Worm (Caenorhabditis elegans): Measurements from ENCODE around the gene C56G3.2.

The C56G3.2 gene

DNA sequence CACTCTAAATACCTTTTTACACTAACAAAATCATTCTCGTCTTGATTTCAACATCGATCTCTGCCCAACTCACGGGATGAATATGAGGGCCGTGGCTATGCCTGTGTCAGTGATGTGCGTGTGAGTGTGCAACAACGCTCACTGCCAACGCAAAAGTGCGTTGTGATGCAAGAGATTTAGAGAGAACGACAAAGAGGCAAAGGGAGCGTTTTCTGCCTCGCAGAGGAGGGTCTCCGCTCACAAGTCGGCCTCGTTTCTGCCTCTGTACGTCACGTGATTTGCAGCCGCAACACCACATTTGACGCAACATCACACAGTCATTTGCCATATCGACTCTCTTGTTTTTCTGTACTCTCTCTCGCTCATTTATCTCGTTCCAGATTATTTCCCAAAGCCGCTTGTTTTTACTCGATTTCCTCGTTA is 31.1 kb upstream of the C56G3.2 start, which contains the start of gene epg-7 (continued):
- TF ChIP-seq hif-1 (tag; optimal IDR thresholded peaks at IDR 0.05): peak; percentile 23 to 86
- peak; percentile 88 for TF ChIP-seq F37D6.2 (tag; optimal IDR thresholded peaks at IDR 0.05)
- no peak for TF ChIP-seq unc-130 (GFP tag; optimal IDR thresholded peaks at IDR 0.05)
- peak; percentile 64; the same call in 1 of the 2 replicates for TF ChIP-seq lim-7 (GFP tag; IDR thresholded peaks at IDR 0.05)
- peak; percentile 72 for TF ChIP-seq mxl-2 (GFP tag; conservative IDR thresholded peaks at IDR 0.05)
- TF ChIP-seq daf-16 (GFP tag; optimal IDR thresholded peaks at IDR 0.05): peak; percentile 41 to 94
- peak; percentile 83 for TF ChIP-seq daf-16 (tag; optimal IDR thresholded peaks at IDR 0.05)
- TF ChIP-seq hmg-1.1 (GFP tag; IDR thresholded peaks at IDR 0.05): peak; percentile 95
- no peak for TF ChIP-seq zip-2 (tag; optimal IDR thresholded peaks at IDR 0.05)
- TF ChIP-seq lin-1 (GFP tag; IDR thresholded peaks at IDR 0.05): peak; percentile 86
- TF ChIP-seq F49E8.2 (tag; optimal IDR thresholded peaks at IDR 0.05; ENCODE audit: borderline replicate concordance): no peak
- TF ChIP-seq saeg-2 (GFP tag; IDR thresholded peaks at IDR 0.05): peak; percentile 79
- peak; percentile 88 for TF ChIP-seq nhr-48 (tag; optimal IDR thresholded peaks at IDR 0.05)
- peak; percentile 39 for TF ChIP-seq zag-1 (tag; optimal IDR thresholded peaks at IDR 0.05)
- TF ChIP-seq zip-11 (GFP tag; IDR thresholded peaks at IDR 0.05): no peak
- peak; percentile 57 for TF ChIP-seq Y5F2A.4 (GFP tag; optimal IDR thresholded peaks at IDR 0.05)
- no peak for TF ChIP-seq daf-19 (GFP tag; conservative IDR thresholded peaks at IDR 0.05)
- peak; percentile 37 for TF ChIP-seq spr-3 (GFP tag; optimal IDR thresholded peaks at IDR 0.05)
- TF ChIP-seq lin-39 (tag; optimal IDR thresholded peaks at IDR 0.05): no peak
- TF ChIP-seq mep-1 (tag; optimal IDR thresholded peaks at IDR 0.05): peak; percentile 96
- TF ChIP-seq egl-43 (GFP tag; IDR thresholded peaks at IDR 0.05): peak; percentile 91
- peak; percentile 93 for TF ChIP-seq dmd-6 (GFP tag; IDR thresholded peaks at IDR 0.05)
- TF ChIP-seq vab-7 (GFP tag; IDR thresholded peaks at IDR 0.05): peak; percentile 55; the same call in 1 of the 2 replicates
- TF ChIP-seq nhr-28 (tag; optimal IDR thresholded peaks at IDR 0.05): peak; percentile 91
- TF ChIP-seq mes-2 (tag; optimal IDR thresholded peaks at IDR 0.05; ENCODE audit: poor library complexity, severe bottlenecking): peak; percentile 84
- 0 out of 2 replicates have a peak, but pooled peaks have one; percentile 24 for TF ChIP-seq ceh-44 (GFP tag; IDR thresholded peaks at IDR 0.05)
- peak; percentile 85 for TF ChIP-seq arid-1 (GFP tag; conservative IDR thresholded peaks at IDR 0.05)
- TF ChIP-seq snpc-1.2 (GFP tag; IDR thresholded peaks at IDR 0.05): no peak
- peak; percentile 63 for TF ChIP-seq ceh-32 (tag; optimal IDR thresholded peaks at IDR 0.05; ENCODE audit: poor library complexity)
- TF ChIP-seq ceh-28 (tag; optimal IDR thresholded peaks at IDR 0.05): peak; percentile 21
- peak in 1 of 2 experiments; percentile 100 for TF ChIP-seq unc-62 (GFP tag; optimal IDR thresholded peaks at IDR 0.05 in 1 of 2)
- no peak for TF ChIP-seq unc-62 (tag; optimal IDR thresholded peaks at IDR 0.05)
- TF ChIP-seq rbr-2 (tag; optimal IDR thresholded peaks at IDR 0.05): peak; percentile 96
- TF ChIP-seq egl-27 (tag; optimal IDR thresholded peaks at IDR 0.05): no peak
- no peak for TF ChIP-seq nhr-111 (GFP tag; optimal IDR thresholded peaks at IDR 0.05)
- no peak for TF ChIP-seq lir-3 (tag; optimal IDR thresholded peaks at IDR 0.05)
- TF ChIP-seq nhr-11 (tag; optimal IDR thresholded peaks at IDR 0.05): peak; percentile 93
- TF ChIP-seq nhr-42 (GFP tag; IDR thresholded peaks at IDR 0.05): peak; percentile 86
- no peak for TF ChIP-seq nhr-237 (tag; optimal IDR thresholded peaks at IDR 0.05)
- peak; percentile 84 for TF ChIP-seq duxl-1 (tag; optimal IDR thresholded peaks at IDR 0.05; ENCODE audit: poor library complexity)
- TF ChIP-seq lin-15B (tag; optimal IDR thresholded peaks at IDR 0.05): no peak
- no peak for TF ChIP-seq attf-4 (tag; optimal IDR thresholded peaks at IDR 0.05)
- peak; percentile 76; the same call in 1 of the 2 replicates for TF ChIP-seq zfp-3 (GFP tag; conservative IDR thresholded peaks at IDR 0.05)
- peak; percentile 80 to 96 for TF ChIP-seq mdl-1 (tag; optimal IDR thresholded peaks at IDR 0.05)
- TF ChIP-seq daf-8 (GFP tag; IDR thresholded peaks at IDR 0.05): no peak
- TF ChIP-seq nhr-41 (GFP tag; IDR thresholded peaks at IDR 0.05): no peak
- TF ChIP-seq madf-9 (GFP tag; conservative IDR thresholded peaks at IDR 0.05): peak; percentile 67
- TF ChIP-seq daf-12 (tag; optimal IDR thresholded peaks at IDR 0.05): no peak
- TF ChIP-seq hlh-30 (tag; optimal IDR thresholded peaks at IDR 0.05; ENCODE audit: insufficient read depth): peak; percentile 100
- TF ChIP-seq php-3 (GFP tag; IDR thresholded peaks at IDR 0.05): peak; percentile 69
- TF ChIP-seq fos-1 (tag; optimal IDR thresholded peaks at IDR 0.05): no peak
